Fruit fly (Drosophila melanogaster) whole organism: ENCODE measurements around the gene Pkc98E.

Source experiments
- pan ChIP-seq: fragments of >200 bp; optimal IDR thresholded peaks from 2 replicates; lab custom pipeline; 2017
- usp ChIP-seq: fragments of >200 bp; optimal IDR thresholded peaks from 2 replicates; lab custom pipeline; 2017; ENCODE audit warnings: missing biosample characterization, missing genetic modification characterization, mixed read lengths

dm6 chr3R:29052380-29052779, 13.4 kb downstream of the Pkc98E start, which contains the start of gene CG11842:
- TF ChIP-seq pan (lab: Kevin White, UChicago) = no peak
- TF ChIP-seq usp (GFP tag; lab: Kevin White, UChicago) = no peak
